Worm (Caenorhabditis elegans): ENCODE measurements around the gene snt-7.

snt-7 gene

ce11 chrX:15200146-15200545 lies 1.2 kb upstream of the snt-7 start:
- TF ChIP-seq nhr-12 (tag; optimal IDR thresholded peaks at IDR 0.05): no peak
- peak; percentile 56 for TF ChIP-seq fkh-10 (GFP tag; optimal IDR thresholded peaks at IDR 0.05)
- no peak for TF ChIP-seq fkh-8 (tag; optimal IDR thresholded peaks at IDR 0.05)
- TF ChIP-seq ztf-4 (tag; optimal IDR thresholded peaks at IDR 0.05): no peak
- TF ChIP-seq lin-14 (GFP tag; optimal IDR thresholded peaks at IDR 0.05): peak; percentile 33
- no peak for TF ChIP-seq egl-27 (tag; optimal IDR thresholded peaks at IDR 0.05)

ce11 chrX:15194283-15194682 lies 4.7 kb downstream of the snt-7 start, which contains the start of gene phat-6:
Gene phat-6 (minus strand): TSS chrX:15194383.
- TF ChIP-seq unc-86 (tag; optimal IDR thresholded peaks at IDR 0.05) (peak; percentile 12), fkh-8 (tag; optimal IDR thresholded peaks at IDR 0.05) (peak; percentile 3), lin-14 (GFP tag; optimal IDR thresholded peaks at IDR 0.05) (peak; percentile 27), tbx-2 (tag; optimal IDR thresholded peaks at IDR 0.05) (peak; percentile 23), nhr-71 (tag; optimal IDR thresholded peaks at IDR 0.05) (peak; percentile 50), ces-1 (GFP tag; optimal IDR thresholded peaks at IDR 0.05) (no peak), fkh-10 (GFP tag; optimal IDR thresholded peaks at IDR 0.05) (no peak), pag-3 (tag; optimal IDR thresholded peaks at IDR 0.05; ENCODE audit: borderline replicate concordance, insufficient read depth) (no peak), pqm-1 (tag; optimal IDR thresholded peaks at IDR 0.05) (no peak), nhr-47 (tag; optimal IDR thresholded peaks at IDR 0.05) (peak; percentile 20)

ce11 chrX:15191370-15191769 lies 7.6 kb downstream of the snt-7 start:
- TF ChIP-seq nhr-84 (tag; optimal IDR thresholded peaks at IDR 0.05) (no peak), sup-37 (GFP tag; optimal IDR thresholded peaks at IDR 0.05) (no peak), pag-3 (tag; optimal IDR thresholded peaks at IDR 0.05; ENCODE audit: borderline replicate concordance, insufficient read depth) (no peak), ztf-11 (tag; optimal IDR thresholded peaks at IDR 0.05) (no peak), egl-13 (tag; optimal IDR thresholded peaks at IDR 0.05) (no peak), elt-2 (tag; optimal IDR thresholded peaks at IDR 0.05) (no peak), alr-1 (tag; optimal IDR thresholded peaks at IDR 0.05; ENCODE audit: borderline replicate concordance) (no peak), skn-1 (tag; optimal IDR thresholded peaks at IDR 0.05) (no peak), hlh-17 (GFP tag; optimal IDR thresholded peaks at IDR 0.05; ENCODE audit: borderline replicate concordance) (no peak), swsn-7 (tag; optimal IDR thresholded peaks at IDR 0.05) (no peak), lin-14 (GFP tag; optimal IDR thresholded peaks at IDR 0.05) (peak; percentile 38), nhr-47 (tag; optimal IDR thresholded peaks at IDR 0.05) (no peak), efl-1 (optimal IDR thresholded peaks at IDR 0.05) (no peak), efl-1 (GFP tag; optimal IDR thresholded peaks at IDR 0.05 in 1 of 2) (peak in 1 of 2 experiments; percentile 38)

- TF ChIP-seq nhr-90 (tag; optimal IDR thresholded peaks at IDR 0.05; ENCODE audit: poor library complexity) (no peak), fos-1 (tag; optimal IDR thresholded peaks at IDR 0.05) (no peak), snpc-4 (tag; optimal IDR thresholded peaks at IDR 0.05) (no peak), hpl-2 (GFP tag; optimal IDR thresholded peaks at IDR 0.05) (no peak)
These were observed 9.1 kb downstream of the snt-7 start, which contains the start of gene T10B10.4 for ce11 chrX:15189823-15190222. Gene T10B10.4 (plus strand): TSS chrX:15190123.

- TF ChIP-seq C16A3.4 (tag; optimal IDR thresholded peaks at IDR 0.05) (peak; percentile 11), jun-1 (tag; optimal IDR thresholded peaks at IDR 0.05) (peak; percentile 43), efl-1 (optimal IDR thresholded peaks at IDR 0.05) (peak; percentile 22 to 48), efl-1 (GFP tag; optimal IDR thresholded peaks at IDR 0.05 in 1 of 2) (peak in 1 of 2 experiments; percentile 83), F16B12.6 (tag; optimal IDR thresholded peaks at IDR 0.05) (no peak), lin-13 (GFP tag; optimal IDR thresholded peaks at IDR 0.05) (peak; percentile 37), nhr-76 (tag; optimal IDR thresholded peaks at IDR 0.05) (no peak), ceh-63 (GFP tag; optimal IDR thresholded peaks at IDR 0.05) (peak; percentile 50), sox-4 (tag; optimal IDR thresholded peaks at IDR 0.05) (peak; percentile 25), ama-1 (optimal IDR thresholded peaks at IDR 0.05) (no peak), nhr-84 (tag; optimal IDR thresholded peaks at IDR 0.05) (no peak), irx-1 (tag; optimal IDR thresholded peaks at IDR 0.05) (peak; percentile 48), ceh-82 (tag; optimal IDR thresholded peaks at IDR 0.05) (peak; percentile 56 to 62 (median 58)), C04F5.9 (tag; optimal IDR thresholded peaks at IDR 0.05) (no peak), hpl-2 (GFP tag; optimal IDR thresholded peaks at IDR 0.05) (no peak), fkh-10 (GFP tag; optimal IDR thresholded peaks at IDR 0.05) (peak; percentile 79), dpl-1 (GFP tag; optimal IDR thresholded peaks at IDR 0.05) (peak in 1 of 3 experiments; percentile 6), elt-2 (tag; optimal IDR thresholded peaks at IDR 0.05) (no peak), hlh-17 (GFP tag; optimal IDR thresholded peaks at IDR 0.05; ENCODE audit: borderline replicate concordance) (no peak), nhr-85 (tag) (no peak), zag-1 (tag; optimal IDR thresholded peaks at IDR 0.05) (no peak), Y116A8C.19 (tag; optimal IDR thresholded peaks at IDR 0.05; ENCODE audit: borderline replicate concordance) (no peak)
These were observed 9.8 kb downstream of the snt-7 start for ce11 chrX:15188986-15189675.

Data from whole organism, L1 larva.